Worm (Caenorhabditis elegans) whole organism, young adult: ENCODE measurements around the gene F41C3.11.

Experiments
- D2030.7 ChIP-seq: fragments of 200-800 bp; sonication (Bioruptor generic); IDR thresholded peaks from 2 replicates; pipeline ENCODE4 v1.3.6; 2022; ENCODE audit warnings: missing genetic modification reagents, missing genetic modification characterization, missing compliant biosample characterization
- F23B12.7 ChIP-seq: sonication (generic microtip); optimal IDR thresholded peaks from 2 replicates; lab custom pipeline; 2017; ENCODE audit warnings: missing genetic modification characterization, mild to moderate bottlenecking, missing compliant biosample characterization, antibody characterized with exemption, moderate library complexity; ENCODE audit not compliant: insufficient read depth
- F33H1.4 ChIP-seq: fragments of 200-800 bp; sonication (Bioruptor generic); IDR thresholded peaks from 2 replicates; pipeline ENCODE4 v1.3.6; 2022; ENCODE audit warnings: missing genetic modification reagents, missing genetic modification characterization, missing compliant biosample characterization
- F49E8.2 ChIP-seq: sonication (generic microtip); optimal IDR thresholded peaks from 3 replicates; lab custom pipeline; 2017; ENCODE audit warnings: missing genetic modification characterization, mild to moderate bottlenecking, missing compliant biosample characterization, antibody characterized with exemption, moderate library complexity; ENCODE audit not compliant: insufficient read depth
- F52B5.7 ChIP-seq: sonication (generic microtip); optimal IDR thresholded peaks from 2 replicates; lab custom pipeline; 2016; ENCODE audit warnings: mild to moderate bottlenecking, missing genetic modification characterization, missing compliant biosample characterization
- K12H6.12 ChIP-seq: fragments of 200-800 bp; sonication (Bioruptor generic); optimal IDR thresholded peaks from 2 replicates; lab custom pipeline; 2018; ENCODE audit warnings: mild to moderate bottlenecking, missing genetic modification characterization, missing compliant biosample characterization
- ama-1 ChIP-seq, 3 experiments: fragments of 150-350 bp in 1 of 3; sonication (generic microtip) in 2 of 3; optimal IDR thresholded peaks; 2 replicates each; lab custom pipeline; 2014 to 2018; ENCODE audit warnings: missing biosample characterization in 2 of 3, missing genetic modification characterization in 2 of 3, missing genetic modification reagents in 2 of 3
- atf-7 ChIP-seq: sonication (generic microtip); optimal IDR thresholded peaks from 2 replicates; lab custom pipeline; 2017; ENCODE audit warnings: mild to moderate bottlenecking, missing genetic modification characterization, missing compliant biosample characterization
- attf-5 ChIP-seq: fragments of 200-800 bp; sonication (Bioruptor generic); optimal IDR thresholded peaks from 2 replicates; lab custom pipeline; 2018; ENCODE audit warnings: mild to moderate bottlenecking, missing genetic modification characterization, missing compliant biosample characterization
- attf-6 ChIP-seq: fragments of 200-800 bp; sonication (Bioruptor generic); IDR thresholded peaks from 2 replicates; pipeline ENCODE4 v1.3.6; 2022; ENCODE audit warnings: missing genetic modification reagents, missing genetic modification characterization, missing compliant biosample characterization
- ccch-3 ChIP-seq: fragments of 200-800 bp; sonication (Bioruptor generic); optimal IDR thresholded peaks from 2 replicates; lab custom pipeline; 2018; ENCODE audit warnings: mild to moderate bottlenecking, missing genetic modification characterization, missing compliant biosample characterization
- cebp-1 ChIP-seq, 2 experiments: fragments of 200-800 bp in 1 of 2; sonication (Bioruptor generic) in 1 of 2; sonication (generic microtip) in 1 of 2; IDR thresholded peaks in 1 of 2; optimal IDR thresholded peaks in 1 of 2; 2 replicates each; pipeline versions ENCODE4 v1.3.6 to Lab custom; 2017 to 2022; ENCODE audit warnings: missing compliant biosample characterization in 2 of 2, missing genetic modification characterization in 2 of 2, mild to moderate bottlenecking in 1 of 2, missing genetic modification reagents in 1 of 2, moderate library complexity in 1 of 2
- dox-1 ChIP-seq: fragments of 200-800 bp; sonication (Bioruptor generic); IDR thresholded peaks from 2 replicates; pipeline ENCODE4 v1.3.6; 2022; ENCODE audit warnings: missing genetic modification reagents, missing genetic modification characterization, missing compliant biosample characterization
- dpl-1 ChIP-seq: fragments of 150-350 bp; optimal IDR thresholded peaks from 2 replicates; lab custom pipeline; 2014; ENCODE audit warnings: missing biosample characterization, missing genetic modification reagents, missing genetic modification characterization
- efl-1 ChIP-seq: fragments of 150-350 bp; optimal IDR thresholded peaks from 2 replicates; lab custom pipeline; 2014; ENCODE audit warnings: missing biosample characterization, missing genetic modification reagents, missing genetic modification characterization
- hmg-1.2 ChIP-seq: fragments of 200-800 bp; sonication (Bioruptor generic); IDR thresholded peaks from 2 replicates; pipeline ENCODE4 v1.3.6; 2022; ENCODE audit warnings: missing genetic modification reagents, missing genetic modification characterization, missing compliant biosample characterization
- hrde-1 ChIP-seq: sonication (generic microtip); optimal IDR thresholded peaks from 2 replicates; lab custom pipeline; 2016; ENCODE audit warnings: missing genetic modification characterization, mild to moderate bottlenecking, missing compliant biosample characterization, moderate library complexity, missing genotype, missing genetic modification reagents, borderline replicate concordance
- hsf-1 ChIP-seq: fragments of 200-800 bp; sonication (Bioruptor generic); IDR thresholded peaks from 2 replicates; pipeline ENCODE4 v1.3.6; 2022; ENCODE audit warnings: missing genetic modification reagents, missing genetic modification characterization, missing compliant biosample characterization
- let-607 ChIP-seq, 2 experiments: fragments of 200-800 bp in 1 of 2; sonication (Bioruptor generic) in 1 of 2; sonication (generic microtip) in 1 of 2; optimal IDR thresholded peaks; 2 replicates each; lab custom pipeline; 2016 to 2018; ENCODE audit warnings: mild to moderate bottlenecking in 2 of 2, missing compliant biosample characterization in 2 of 2, missing genetic modification characterization in 2 of 2, moderate library complexity in 2 of 2, missing genotype in 1 of 2
- lin-26 ChIP-seq: fragments of 200-800 bp; sonication (Bioruptor generic); IDR thresholded peaks from 2 replicates; pipeline ENCODE4 v1.3.6; 2022; ENCODE audit warnings: missing genetic modification reagents, missing genetic modification characterization, missing compliant biosample characterization
- lin-35 ChIP-seq, 3 experiments: fragments of 150-350 bp in 2 of 3; sonication (generic microtip) in 1 of 3; optimal IDR thresholded peaks; 2 replicates each; lab custom pipeline; 2014 to 2018; ENCODE audit warnings: missing biosample characterization in 3 of 3, missing genetic modification characterization in 3 of 3, missing genetic modification reagents in 3 of 3
- lin-54 ChIP-seq: fragments of 200-800 bp; sonication (Bioruptor generic); optimal IDR thresholded peaks from 2 replicates; lab custom pipeline; 2018; ENCODE audit warnings: mild to moderate bottlenecking, missing genetic modification characterization, missing compliant biosample characterization
- lsl-1 ChIP-seq: fragments of 200-800 bp; sonication (Bioruptor generic); optimal IDR thresholded peaks from 2 replicates; lab custom pipeline; 2018; ENCODE audit warnings: mild to moderate bottlenecking, missing genetic modification characterization, moderate library complexity, missing compliant biosample characterization
- madf-3 ChIP-seq: fragments of 200-800 bp; sonication (Bioruptor generic); IDR thresholded peaks from 2 replicates; pipeline ENCODE4 v1.3.6; 2022; ENCODE audit warnings: missing genetic modification reagents, missing genetic modification characterization, missing compliant biosample characterization
- madf-6 ChIP-seq: fragments of 200-800 bp; sonication (Bioruptor generic); IDR thresholded peaks from 2 replicates; pipeline ENCODE4 v1.3.6; 2022; ENCODE audit warnings: missing genetic modification reagents, missing genetic modification characterization, missing compliant biosample characterization
- madf-8 ChIP-seq: fragments of 200-800 bp; sonication (Bioruptor generic); conservative IDR thresholded peaks from 2 replicates; pipeline ENCODE4 v1.3.6; 2022; ENCODE audit warnings: missing genetic modification reagents, missing genetic modification characterization, missing compliant biosample characterization
- mcd-1 ChIP-seq: fragments of 200-800 bp; sonication (Bioruptor generic); IDR thresholded peaks from 2 replicates; pipeline ENCODE4 v1.3.6; 2022; ENCODE audit warnings: missing genetic modification reagents, missing genetic modification characterization, missing compliant biosample characterization
- pbrm-1 ChIP-seq: fragments of 200-800 bp; sonication (Bioruptor generic); IDR thresholded peaks from 2 replicates; pipeline ENCODE4 v1.3.6; 2022; ENCODE audit warnings: missing genetic modification reagents, missing genetic modification characterization, missing compliant biosample characterization
- pha-4 ChIP-seq: fragments of 150-350 bp; sonication (generic microtip); optimal IDR thresholded peaks from 2 replicates; lab custom pipeline; 2014; ENCODE audit warnings: missing biosample characterization, missing genetic modification reagents, missing genetic modification characterization
- rcor-1 ChIP-seq: fragments of 200-800 bp; sonication (Bioruptor generic); IDR thresholded peaks from 2 replicates; pipeline ENCODE4 v1.3.6; 2022; ENCODE audit warnings: missing genetic modification reagents, missing genetic modification characterization, missing compliant biosample characterization
- rpc-1 ChIP-seq, 2 experiments: fragments of 150-350 bp in 1 of 2; sonication (generic microtip) in 1 of 2; optimal IDR thresholded peaks; 2 replicates each; lab custom pipeline; 2014 to 2018; ENCODE audit warnings: missing biosample characterization in 1 of 2, missing genetic modification characterization in 1 of 2, missing genetic modification reagents in 1 of 2, missing genotype in 1 of 2
- sea-2 ChIP-seq: fragments of 200-800 bp; sonication (Bioruptor generic); IDR thresholded peaks from 2 replicates; pipeline ENCODE4 v1.3.6; 2022; ENCODE audit warnings: missing genetic modification characterization, missing compliant biosample characterization
- snpc-1.1 ChIP-seq: sonication (generic microtip); optimal IDR thresholded peaks from 2 replicates; lab custom pipeline; 2017; ENCODE audit warnings: missing genetic modification characterization, mild to moderate bottlenecking, missing compliant biosample characterization, antibody characterized with exemption, moderate library complexity, missing genotype, missing genetic modification reagents; ENCODE audit not compliant: insufficient read depth
- snpc-1.3 ChIP-seq: sonication (generic microtip); optimal IDR thresholded peaks from 2 replicates; lab custom pipeline; 2017; ENCODE audit warnings: missing genetic modification characterization, mild to moderate bottlenecking, missing compliant biosample characterization, antibody characterized with exemption, moderate library complexity, missing genotype, missing genetic modification reagents; ENCODE audit not compliant: insufficient read depth
- snpc-4 ChIP-seq, 5 experiments: fragments of 150-350 bp in 1 of 5; sonication (generic microtip) in 4 of 5; optimal IDR thresholded peaks; 2 replicates each; lab custom pipeline; 2014 to 2018; ENCODE audit warnings: missing genetic modification characterization in 5 of 5, missing biosample characterization in 3 of 5, antibody characterized with exemption in 2 of 5, mild to moderate bottlenecking in 2 of 5, missing compliant biosample characterization in 2 of 5, missing genotype in 2 of 5, moderate library complexity in 2 of 5, missing genetic modification reagents in 1 of 5
- tbp1 ChIP-seq: fragments of 200-800 bp; sonication (Bioruptor generic); optimal IDR thresholded peaks from 2 replicates; lab custom pipeline; 2018; ENCODE audit warnings: mild to moderate bottlenecking, missing genetic modification characterization, missing compliant biosample characterization
- tbx-9 ChIP-seq: sonication (generic microtip); optimal IDR thresholded peaks from 2 replicates; lab custom pipeline; 2016; ENCODE audit warnings: borderline replicate concordance, missing genetic modification characterization, inconsistent platforms, missing compliant biosample characterization
- xnd-1 ChIP-seq: sonication (generic microtip); optimal IDR thresholded peaks from 2 replicates; lab custom pipeline; 2016; ENCODE audit warnings: missing genotype, missing genetic modification reagents, missing genetic modification characterization, missing compliant biosample characterization
- ztf-25 ChIP-seq: fragments of 200-800 bp; sonication (Bioruptor generic); IDR thresholded peaks from 2 replicates; pipeline ENCODE4 v1.3.6; 2022; ENCODE audit warnings: missing genetic modification reagents, missing genetic modification characterization, missing compliant biosample characterization
- ztf-6 ChIP-seq: fragments of 200-800 bp; sonication (Bioruptor generic); IDR thresholded peaks from 2 replicates; pipeline ENCODE4 v1.3.6; 2022; ENCODE audit warnings: missing genetic modification reagents, missing genetic modification characterization, missing compliant biosample characterization

The F41C3.11 gene

ce11 chrII:4701482-4702119, 32.1 kb downstream of the F41C3.11 start, which contains the start of gene unc-85 (continued):
- peak; percentile 93 for TF ChIP-seq pbrm-1 (GFP tag; lab: Robert Waterston, UW)
- peak; percentile 93 for TF ChIP-seq ztf-25
- TF ChIP-seq lin-26: peak; percentile 79
- TF ChIP-seq dpl-1 (GFP tag; lab: Kevin White, UChicago): peak; percentile 88

DNA sequence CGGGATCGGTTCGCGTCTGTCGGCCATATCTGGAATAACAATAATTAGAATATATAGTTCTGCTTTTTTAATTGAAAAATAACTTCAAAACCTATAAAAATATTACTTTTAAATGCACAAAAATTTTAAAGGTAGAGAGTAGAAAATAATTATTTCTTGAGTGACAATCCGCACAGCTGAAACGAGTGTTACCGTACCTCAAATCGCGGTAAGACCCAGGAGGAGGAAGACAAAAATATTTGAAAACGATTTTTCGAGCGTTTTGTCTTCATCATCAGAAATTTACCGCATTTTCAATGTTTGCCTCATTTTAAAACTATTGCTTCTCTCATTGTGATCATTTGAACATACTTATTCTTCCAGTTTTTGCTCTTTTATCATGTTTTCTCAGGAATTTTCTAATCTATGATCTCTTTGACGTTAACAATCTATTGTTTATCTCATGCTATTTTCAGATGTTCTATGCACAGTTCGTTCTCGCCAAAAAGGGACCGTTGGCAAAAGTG, 35.4 kb downstream of the F41C3.11 start, which contains the start of the genes rpn-5 and scc-1:
Gene rpn-5 (minus strand): TSS at position 162 of the 506 bp plus-strand sequence.
Gene scc-1 (plus strand): TSS at position 456 of the 506 bp plus-strand sequence.
- TF ChIP-seq snpc-4 (GFP tag; optimal IDR thresholded peaks at IDR 0.05; lab: Kevin White, UChicago) (peak; percentile 29), snpc-4 (tag; optimal IDR thresholded peaks at IDR 0.05; lab: Kevin White, UChicago) (peak in 2 of 4 experiments; percentile 24 to 57), mcd-1 (GFP tag; lab: Robert Waterston, UW) (peak; percentile 46; the same call in 1 of the 2 replicates), D2030.7 (GFP tag; lab: Robert Waterston, UW) (peak; percentile 61), snpc-1.1 (tag; lab: Kevin White, UChicago) (peak; percentile 2), madf-6 (GFP tag; lab: Robert Waterston, UW) (peak; percentile 85), ztf-6 (GFP tag; lab: Robert Waterston, UW) (no peak), efl-1 (GFP tag; lab: Kevin White, UChicago) (peak; percentile 76), tbp1 (peak; percentile 19), sea-2 (no peak), F52B5.7 (tag; lab: Kevin White, UChicago) (no peak), madf-8 (GFP tag; lab: Robert Waterston, UW) (peak; percentile 46), lin-35 (GFP tag; optimal IDR thresholded peaks at IDR 0.05; lab: Kevin White, UChicago) (peak in 1 of 3 experiments; percentile 80), snpc-1.3 (peak; percentile 6), ccch-3 (no peak), K12H6.12 (no peak), cebp-1 (GFP tag; IDR thresholded peaks at IDR 0.05; lab: Robert Waterston, UW) (no peak), cebp-1 (tag; optimal IDR thresholded peaks at IDR 0.05; lab: Kevin White, UChicago) (peak; percentile 12), hmg-1.2 (GFP tag; lab: Robert Waterston, UW) (peak; percentile 26; the same call in 1 of the 2 replicates), dox-1 (peak; percentile 32; the same call in 1 of the 2 replicates), rcor-1 (0 out of 2 replicates have a peak, but pooled peaks have one; percentile 7), hrde-1 (tag; lab: Kevin White, UChicago) (no peak), F49E8.2 (tag; lab: Kevin White, UChicago) (peak; percentile 49), hsf-1 (GFP tag; lab: Robert Waterston, UW) (no peak), pbrm-1 (GFP tag; lab: Robert Waterston, UW) (0 out of 2 replicates have a peak, but pooled peaks have one; percentile 12), pha-4 (tag; lab: Kevin White, UChicago) (peak; percentile 54), dpl-1 (GFP tag; lab: Kevin White, UChicago) (peak; percentile 22), lin-54 (GFP tag; lab: Kevin White, UChicago) (peak; percentile 79), F33H1.4 (GFP tag; lab: Robert Waterston, UW) (peak; percentile 92), atf-7 (tag; lab: Kevin White, UChicago) (no peak), rpc-1 (optimal IDR thresholded peaks at IDR 0.05; lab: Kevin White, UChicago) (peak; percentile 25), rpc-1 (tag; optimal IDR thresholded peaks at IDR 0.05; lab: Kevin White, UChicago) (no peak), attf-5 (GFP tag; lab: Kevin White, UChicago) (no peak), ama-1 (optimal IDR thresholded peaks at IDR 0.05; lab: Kevin White, UChicago) (no peak), ama-1 (GFP tag; optimal IDR thresholded peaks at IDR 0.05; lab: Kevin White, UChicago) (no peak), tbx-9 (tag; lab: Kevin White, UChicago) (no peak), lsl-1 (GFP tag; lab: Kevin White, UChicago) (peak; percentile 91), madf-3 (no peak), F23B12.7 (tag; lab: Kevin White, UChicago) (peak; percentile 72), let-607 (tag; optimal IDR thresholded peaks at IDR 0.05; lab: Kevin White, UChicago) (peak in 1 of 2 experiments; percentile 4), xnd-1 (tag; lab: Kevin White, UChicago) (peak; percentile 60), attf-6 (GFP tag; lab: Robert Waterston, UW) (no peak)
